Worm (Caenorhabditis elegans) whole organism, mixed stage, embryonic: ENCODE results near the gene btb-12.
"Not testable (repeated sequence)": the region's sequence is repeated elsewhere in the genome, so short reads cannot be mapped to it uniquely, and the experiment has no call there.

Experiments used
- bed-3 ChIP-seq: fragments of 200-800 bp; sonication (Bioruptor generic); optimal IDR thresholded peaks from 3 replicates; lab custom pipeline; 2018; ENCODE audit warnings: mild to moderate bottlenecking, missing genetic modification characterization, moderate library complexity, missing compliant biosample characterization
- lin-32 ChIP-seq: fragments of 200-800 bp; sonication (Bioruptor generic); optimal IDR thresholded peaks from 2 replicates; lab custom pipeline; 2018; ENCODE audit warnings: mild to moderate bottlenecking, missing genetic modification characterization, missing compliant biosample characterization

- TF ChIP-seq lin-32, bed-3 (GFP tag; lab: Kevin White, UChicago): not testable (repeated sequence)
Observed at ce11 chrII:1632216-1632615, 22.8 kb upstream of the btb-12 start, which contains the start of gene C08E3.13.
